Worm (Caenorhabditis elegans): Measurements from ENCODE around the gene W06G6.2.

DNA sequence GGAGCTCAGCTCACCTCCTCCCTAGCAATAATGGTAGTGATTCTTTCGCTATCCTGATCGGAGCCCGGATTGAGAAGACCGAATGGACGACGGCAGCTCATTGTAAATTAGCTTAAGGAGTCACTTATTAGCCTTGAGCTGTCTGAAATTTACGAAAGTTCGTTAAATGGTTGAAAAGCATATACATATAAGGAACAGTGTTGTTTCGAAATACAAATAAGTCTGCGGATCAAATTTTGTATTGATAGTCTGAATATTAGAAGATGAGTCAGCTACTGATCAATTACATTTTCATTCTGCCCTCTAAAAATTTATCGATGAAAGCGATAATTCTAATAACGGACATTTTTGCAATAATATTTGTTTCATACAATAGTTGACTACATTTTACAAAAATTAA lies 37.6 kb downstream of the W06G6.2 start, which contains the start of gene F14F8.14:
- TF ChIP-seq T26A8.4 (GFP tag; IDR thresholded peaks at IDR 0.05): no peak
- TF ChIP-seq zag-1 (tag; optimal IDR thresholded peaks at IDR 0.05): no peak
